Fruit fly (Drosophila melanogaster) whole organism, embryonic: ENCODE data around the gene Gdh.

ENCODE experiments used
- Atf3 ChIP-seq: fragments of 200-800 bp; sonication (Bioruptor generic); optimal IDR thresholded peaks from 3 replicates; lab custom pipeline; 2016; ENCODE audit warnings: missing biosample characterization, missing genetic modification characterization
- B-H2 ChIP-seq: fragments of 200-800 bp; sonication (Bioruptor generic); optimal IDR thresholded peaks from 2 replicates; lab custom pipeline; 2018; ENCODE audit warnings: missing biosample characterization, mild to moderate bottlenecking, missing genetic modification characterization
- CG10565 ChIP-seq: fragments of 200-800 bp; sonication (Bioruptor generic); optimal IDR thresholded peaks from 3 replicates; lab custom pipeline; 2016; ENCODE audit warnings: missing biosample characterization, mild to moderate bottlenecking, missing genetic modification characterization
- CG11247 ChIP-seq: fragments of 200-800 bp; sonication (Bioruptor generic); IDR thresholded peaks from 2 replicates; pipeline ENCODE4 v1.3.6; 2022; ENCODE audit warnings: missing biosample characterization, missing genetic modification characterization
- CG11696 ChIP-seq: fragments of 200-800 bp; sonication (Bioruptor generic); IDR thresholded peaks from 2 replicates; pipeline ENCODE4 v1.3.6; 2022; ENCODE audit warnings: missing biosample characterization, missing genetic modification characterization
- CG12219 ChIP-seq: fragments of 200-800 bp; sonication (Bioruptor generic); optimal IDR thresholded peaks from 3 replicates; lab custom pipeline; 2018; ENCODE audit warnings: missing biosample characterization, mild to moderate bottlenecking, missing genetic modification characterization
- CG12942 ChIP-seq: fragments of 200-800 bp; sonication (Bioruptor generic); optimal IDR thresholded peaks from 3 replicates; lab custom pipeline; 2016; ENCODE audit warnings: missing biosample characterization, missing genetic modification characterization
- CG13123 ChIP-seq: fragments of 200-800 bp; sonication (Bioruptor generic); optimal IDR thresholded peaks from 2 replicates; lab custom pipeline; 2016; ENCODE audit warnings: missing biosample characterization, missing genetic modification characterization
- CG13296 ChIP-seq: fragments of 200-800 bp; sonication (Bioruptor generic); optimal IDR thresholded peaks from 3 replicates; lab custom pipeline; 2018; ENCODE audit warnings: missing biosample characterization, mild to moderate bottlenecking, missing genetic modification characterization
- CG1529 ChIP-seq: fragments of 200-800 bp; sonication (Bioruptor generic); optimal IDR thresholded peaks from 3 replicates; lab custom pipeline; 2018; ENCODE audit warnings: missing biosample characterization, missing genetic modification characterization
- CG17612 ChIP-seq: fragments of 200-800 bp; sonication (Bioruptor generic); IDR thresholded peaks from 2 replicates; pipeline ENCODE4 v1.3.6; 2022; ENCODE audit warnings: missing biosample characterization, missing genetic modification characterization
- CG32772 ChIP-seq: fragments of 200-800 bp; sonication (Bioruptor generic); IDR thresholded peaks from 2 replicates; pipeline ENCODE4 v1.3.6; 2022; ENCODE audit warnings: missing biosample characterization, missing genetic modification characterization
- CG33213 ChIP-seq: fragments of 200-800 bp; sonication (Bioruptor generic); optimal IDR thresholded peaks from 3 replicates; lab custom pipeline; 2016; ENCODE audit warnings: missing biosample characterization, missing genetic modification characterization
- CG34224 ChIP-seq: fragments of 200-800 bp; sonication (Bioruptor generic); IDR thresholded peaks from 3 replicates; pipeline ENCODE4 v1.3.6; 2022; ENCODE audit warnings: missing biosample characterization, missing genetic modification characterization; ENCODE audit not compliant: partially characterized antibody
- CG6689 ChIP-seq: fragments of 200-800 bp; sonication (Bioruptor generic); IDR thresholded peaks from 2 replicates; pipeline ENCODE4 v1.3.6; 2022; ENCODE audit warnings: missing biosample characterization, missing genetic modification characterization
- CG9817 ChIP-seq: fragments of 200-800 bp; sonication (Bioruptor generic); optimal IDR thresholded peaks from 2 replicates; lab custom pipeline; 2018; ENCODE audit warnings: missing biosample characterization, mild to moderate bottlenecking, missing genetic modification characterization, moderate library complexity
- CTCF ChIP-seq: fragments of 200-800 bp; sonication (Bioruptor generic); optimal IDR thresholded peaks from 2 replicates; lab custom pipeline; 2017; ENCODE audit warnings: missing biosample characterization, mild to moderate bottlenecking, missing genetic modification characterization, moderate library complexity
- Dref ChIP-seq: fragments of 200-800 bp; sonication (Bioruptor generic); IDR thresholded peaks from 2 replicates; pipeline ENCODE4 v1.3.6; 2022; ENCODE audit warnings: missing biosample characterization, missing genetic modification characterization
- Hmr ChIP-seq: fragments of 200-800 bp; sonication (Bioruptor generic); optimal IDR thresholded peaks from 3 replicates; lab custom pipeline; 2017; ENCODE audit warnings: mild to moderate bottlenecking, missing biosample characterization, missing genetic modification reagents, missing genetic modification characterization
- Kr ChIP-seq: fragments of 200-800 bp; sonication (Bioruptor generic); optimal IDR thresholded peaks from 2 replicates; lab custom pipeline; 2017; ENCODE audit warnings: missing biosample characterization, mild to moderate bottlenecking, missing genetic modification characterization
- Lpt ChIP-seq: fragments of >200 bp; optimal IDR thresholded peaks from 2 replicates; lab custom pipeline; 2018; ENCODE audit warnings: missing biosample characterization, missing genetic modification characterization
- NK7.1 ChIP-seq: fragments of 200-800 bp; sonication (Bioruptor generic); optimal IDR thresholded peaks from 3 replicates; lab custom pipeline; 2016; ENCODE audit warnings: missing biosample characterization, missing genetic modification characterization
- Nf-YC ChIP-seq: fragments of 200-800 bp; optimal IDR thresholded peaks from 3 replicates; lab custom pipeline; 2019; ENCODE audit warnings: missing biosample characterization, mild to moderate bottlenecking, missing genetic modification characterization, moderate library complexity
- Rfx ChIP-seq: fragments of 200-800 bp; sonication (Bioruptor generic); IDR thresholded peaks from 2 replicates; pipeline ENCODE4 v1.3.6; 2022; ENCODE audit warnings: missing biosample characterization, missing genetic modification characterization
- Rx ChIP-seq: fragments of 200-800 bp; sonication (Bioruptor generic); IDR thresholded peaks from 2 replicates; pipeline ENCODE4 v1.3.6; 2022; ENCODE audit warnings: missing biosample characterization, missing genetic modification characterization
- Usf ChIP-seq: fragments of 200-800 bp; sonication (Bioruptor generic); optimal IDR thresholded peaks from 2 replicates; lab custom pipeline; 2017; ENCODE audit warnings: missing genotype, missing biosample characterization, missing genetic modification characterization
- abd-A ChIP-seq: fragments of 200-800 bp; sonication (Bioruptor generic); optimal IDR thresholded peaks from 3 replicates; lab custom pipeline; 2019; ENCODE audit warnings: missing biosample characterization, mild to moderate bottlenecking, missing genetic modification characterization, moderate library complexity
- bsh ChIP-seq, 2 experiments: fragments of 200-800 bp; sonication (Bioruptor generic); optimal IDR thresholded peaks; 2 replicates each; lab custom pipeline; 2017 to 2018; ENCODE audit warnings: mild to moderate bottlenecking in 2 of 2, missing biosample characterization in 2 of 2, missing genetic modification characterization in 2 of 2, moderate library complexity in 1 of 2
- cad ChIP-seq: fragments of >200 bp; optimal IDR thresholded peaks from 2 replicates; lab custom pipeline; 2017; ENCODE audit warnings: missing biosample characterization, missing genetic modification characterization
- cato ChIP-seq: fragments of 200-800 bp; sonication (Bioruptor generic); optimal IDR thresholded peaks from 2 replicates; lab custom pipeline; 2016; ENCODE audit warnings: missing biosample characterization, missing genetic modification characterization, borderline replicate concordance
- chinmo ChIP-seq: fragments of 200-800 bp; sonication (Bioruptor generic); IDR thresholded peaks from 4 replicates; pipeline ENCODE4 v1.3.6; 2022; ENCODE audit warnings: missing biosample characterization, missing genetic modification characterization; ENCODE audit not compliant: partially characterized antibody
- croc ChIP-seq: fragments of 200-800 bp; sonication (Bioruptor generic); conservative IDR thresholded peaks from 3 replicates; pipeline ENCODE4 v1.3.6; 2022; ENCODE audit warnings: missing biosample characterization, missing genetic modification characterization
- dmrt99B ChIP-seq: fragments of 200-800 bp; sonication (Bioruptor generic); optimal IDR thresholded peaks from 2 replicates; lab custom pipeline; 2018; ENCODE audit warnings: missing biosample characterization, mild to moderate bottlenecking, missing genetic modification characterization, moderate library complexity
- emc ChIP-seq: fragments of 200-800 bp; sonication (Bioruptor generic); optimal IDR thresholded peaks from 2 replicates; lab custom pipeline; 2016; ENCODE audit warnings: missing biosample characterization, missing genetic modification characterization
- exex ChIP-seq: fragments of 200-800 bp; sonication (Bioruptor generic); optimal IDR thresholded peaks from 4 replicates; lab custom pipeline; 2018; ENCODE audit warnings: missing biosample characterization, mild to moderate bottlenecking, missing genetic modification characterization, moderate library complexity
- gro ChIP-seq: fragments of 200-800 bp; sonication (Bioruptor generic); optimal IDR thresholded peaks from 2 replicates; lab custom pipeline; 2016; ENCODE audit warnings: missing biosample characterization, missing genetic modification characterization
- hbn ChIP-seq: fragments of 200-800 bp; sonication (Bioruptor generic); IDR thresholded peaks from 2 replicates; pipeline ENCODE4 v1.3.6; 2022; ENCODE audit warnings: missing biosample characterization, missing genetic modification characterization; ENCODE audit not compliant: partially characterized antibody
- lmd ChIP-seq: fragments of 200-800 bp; sonication (Bioruptor generic); IDR thresholded peaks from 2 replicates; pipeline ENCODE4 v1.3.6; 2022; ENCODE audit warnings: missing biosample characterization, missing genetic modification characterization
- nau ChIP-seq: fragments of 200-800 bp; sonication (Bioruptor generic); optimal IDR thresholded peaks from 3 replicates; lab custom pipeline; 2017; ENCODE audit warnings: missing biosample characterization, mild to moderate bottlenecking, missing genetic modification characterization, missing genetic modification reagents
- org-1 ChIP-seq: fragments of 200-800 bp; sonication (Bioruptor generic); optimal IDR thresholded peaks from 2 replicates; lab custom pipeline; 2017; ENCODE audit warnings: missing biosample characterization, missing genetic modification characterization
- p53 ChIP-seq: fragments of 200-800 bp; sonication (Bioruptor generic); optimal IDR thresholded peaks from 2 replicates; lab custom pipeline; 2016; ENCODE audit warnings: missing biosample characterization, missing genetic modification characterization
- pita ChIP-seq: fragments of 200-800 bp; sonication (Bioruptor generic); optimal IDR thresholded peaks from 2 replicates; lab custom pipeline; 2017; ENCODE audit warnings: missing biosample characterization, mild to moderate bottlenecking, missing genetic modification characterization
- psq ChIP-seq: fragments of 200-800 bp; sonication (Bioruptor generic); optimal IDR thresholded peaks from 2 replicates; lab custom pipeline; 2017; ENCODE audit warnings: missing biosample characterization, missing genetic modification characterization
- ro ChIP-seq: fragments of 200-800 bp; sonication (Bioruptor generic); IDR thresholded peaks from 2 replicates; pipeline ENCODE4 v1.3.6; 2022; ENCODE audit warnings: missing biosample characterization, missing genetic modification characterization
- schlank ChIP-seq: fragments of 200-800 bp; sonication (Bioruptor generic); optimal IDR thresholded peaks from 2 replicates; lab custom pipeline; 2018; ENCODE audit warnings: missing biosample characterization, mild to moderate bottlenecking, missing genetic modification characterization
- sd ChIP-seq: fragments of 200-800 bp; sonication (Bioruptor generic); optimal IDR thresholded peaks from 3 replicates; lab custom pipeline; 2018; ENCODE audit warnings: missing biosample characterization, mild to moderate bottlenecking, missing genetic modification characterization, moderate library complexity
- shn ChIP-seq: fragments of 200-800 bp; sonication (Bioruptor generic); optimal IDR thresholded peaks from 3 replicates; lab custom pipeline; 2016; ENCODE audit warnings: missing biosample characterization, missing genetic modification characterization
- sqz ChIP-seq: fragments of 200-800 bp; sonication (Bioruptor generic); optimal IDR thresholded peaks from 3 replicates; lab custom pipeline; 2018; ENCODE audit warnings: missing biosample characterization, mild to moderate bottlenecking, missing genetic modification characterization
- sr ChIP-seq: fragments of 200-800 bp; sonication (Bioruptor generic); IDR thresholded peaks from 3 replicates; pipeline ENCODE4 v1.3.6; 2022; ENCODE audit warnings: missing biosample characterization, missing genetic modification characterization
- sug ChIP-seq: fragments of 200-800 bp; optimal IDR thresholded peaks from 2 replicates; lab custom pipeline; 2019; ENCODE audit warnings: missing biosample characterization, mild to moderate bottlenecking, missing genetic modification characterization, moderate library complexity
- tin ChIP-seq: fragments of 200-800 bp; sonication (Bioruptor generic); optimal IDR thresholded peaks from 3 replicates; lab custom pipeline; 2016; ENCODE audit warnings: missing biosample characterization, missing genetic modification characterization
- toy ChIP-seq: fragments of 200-800 bp; sonication (Bioruptor generic); IDR thresholded peaks from 2 replicates; pipeline ENCODE4 v1.3.6; 2022; ENCODE audit warnings: missing biosample characterization, missing genetic modification characterization
- ttk ChIP-seq: fragments of 200-800 bp; sonication (Bioruptor generic); IDR thresholded peaks from 2 replicates; pipeline ENCODE4 v2.1.2; 2022; ENCODE audit warnings: missing biosample characterization, missing genetic modification characterization

The Gdh gene

DNA sequence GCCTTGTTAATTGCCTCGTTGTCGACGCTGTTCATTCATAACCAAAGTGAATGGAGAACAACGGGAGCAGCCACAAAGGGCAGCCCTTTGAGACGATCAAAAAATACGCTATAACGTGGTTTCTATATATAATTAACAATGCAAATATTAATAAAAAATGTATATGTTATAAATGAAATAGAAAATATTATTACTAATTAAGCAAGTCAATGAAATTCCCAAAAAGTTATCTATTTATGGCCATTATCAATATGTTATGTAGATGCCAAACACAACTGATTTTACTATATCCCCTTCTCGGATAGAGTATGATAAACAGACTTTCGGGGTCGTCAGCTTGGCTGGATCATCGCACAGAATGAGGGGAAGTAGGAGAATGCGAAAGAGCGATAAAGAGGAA is 26.5 kb upstream of the Gdh start (continued):
- TF ChIP-seq schlank (tag; lab: Kevin White, UChicago), result no peak
- TF ChIP-seq gro (GFP tag; lab: Kevin White, UChicago), result no peak
- TF ChIP-seq pita (GFP tag; lab: Kevin White, UChicago), result no peak
- no peak for TF ChIP-seq hbn
- TF ChIP-seq cato, result no peak
- peak; percentile 52 for TF ChIP-seq CG6689 (GFP tag; lab: Robert Waterston, UW)
- peak; percentile 70 for TF ChIP-seq CG9817
- TF ChIP-seq CG11696, result no peak
- TF ChIP-seq bsh (GFP tag; optimal IDR thresholded peaks at IDR 0.05; lab: Kevin White, UChicago), result peak in 1 of 2 experiments; percentile 53
- peak; percentile 51 for TF ChIP-seq sug (tag; lab: Kevin White, UChicago)
- peak; percentile 62 for TF ChIP-seq Hmr
- no peak for TF ChIP-seq CG13123 (GFP tag; lab: Kevin White, UChicago)
- no peak for TF ChIP-seq CG10565 (GFP tag; lab: Kevin White, UChicago)
- no peak for TF ChIP-seq p53 (GFP tag; lab: Kevin White, UChicago)
- TF ChIP-seq sd, result peak; percentile 36
- no peak for TF ChIP-seq Lpt (GFP tag; lab: Kevin White, UChicago)
- TF ChIP-seq NK7.1 (GFP tag; lab: Kevin White, UChicago), result no peak
- TF ChIP-seq croc (GFP tag; lab: Robert Waterston, UW), result no peak; the same call in 2 of the 3 replicates
- no peak for TF ChIP-seq emc (GFP tag; lab: Kevin White, UChicago)
- TF ChIP-seq abd-A (tag; lab: Kevin White, UChicago), result peak; percentile 20
- TF ChIP-seq toy (GFP tag; lab: Robert Waterston, UW), result no peak
- TF ChIP-seq B-H2, result no peak
- no peak for TF ChIP-seq nau
- peak; percentile 39 for TF ChIP-seq sqz (GFP tag; lab: Kevin White, UChicago)
- no peak for TF ChIP-seq sr (GFP tag; lab: Robert Waterston, UW)
- TF ChIP-seq CTCF (GFP tag; lab: Kevin White, UChicago), result no peak
- TF ChIP-seq CG12942 (GFP tag; lab: Kevin White, UChicago), result no peak
- no peak for TF ChIP-seq CG33213 (GFP tag; lab: Kevin White, UChicago)
- peak; percentile 58 for TF ChIP-seq dmrt99B (tag; lab: Kevin White, UChicago)
- TF ChIP-seq shn (GFP tag; lab: Kevin White, UChicago), result no peak
- no peak for TF ChIP-seq CG1529 (GFP tag; lab: Kevin White, UChicago)
- no peak for TF ChIP-seq Usf (GFP tag; lab: Kevin White, UChicago)
- TF ChIP-seq Nf-YC (tag; lab: Kevin White, UChicago), result peak; percentile 62
- TF ChIP-seq Rfx, result peak; percentile 48
- TF ChIP-seq CG12219 (GFP tag; lab: Kevin White, UChicago), result no peak
- TF ChIP-seq CG13296 (GFP tag; lab: Kevin White, UChicago), result peak; percentile 57
- no peak for TF ChIP-seq Rx (GFP tag; lab: Robert Waterston, UW)
- TF ChIP-seq chinmo (GFP tag; lab: Robert Waterston, UW), result no peak
- no peak for TF ChIP-seq Atf3
- TF ChIP-seq ro (GFP tag; lab: Robert Waterston, UW), result no peak
- TF ChIP-seq tin, result peak; percentile 13
- TF ChIP-seq psq (GFP tag; lab: Kevin White, UChicago), result no peak
- TF ChIP-seq cad (GFP tag; lab: Kevin White, UChicago), result no peak
- TF ChIP-seq org-1, result peak; percentile 20
- TF ChIP-seq lmd, result peak; percentile 65
- TF ChIP-seq Dref, result no peak
- 0 out of 2 replicates have a peak, but pooled peaks have one; percentile 8 for TF ChIP-seq ttk
- TF ChIP-seq CG11247 (GFP tag; lab: Robert Waterston, UW), result no peak
- TF ChIP-seq Kr (GFP tag; lab: Kevin White, UChicago), result no peak
- TF ChIP-seq CG32772, result 0 out of 2 replicates have a peak, but pooled peaks have one; percentile 16
- TF ChIP-seq CG17612 (GFP tag; lab: Robert Waterston, UW), result no peak
- no peak for TF ChIP-seq exex (tag; lab: Kevin White, UChicago)
- no peak for TF ChIP-seq CG34224 (GFP tag; lab: Robert Waterston, UW)
